Worm (Caenorhabditis elegans) whole organism, young adult: ENCODE results near the gene C53A5.17.

Source experiments
- C06A6.2 ChIP-seq: fragments of 200-800 bp; sonication (Bioruptor generic); conservative IDR thresholded peaks from 2 replicates; pipeline ENCODE4 v1.3.6; 2022; ENCODE audit warnings: missing genetic modification characterization, missing compliant biosample characterization
- D2030.7 ChIP-seq: fragments of 200-800 bp; sonication (Bioruptor generic); IDR thresholded peaks from 2 replicates; pipeline ENCODE4 v1.3.6; 2022; ENCODE audit warnings: missing genetic modification reagents, missing genetic modification characterization, missing compliant biosample characterization
- F10E7.11 ChIP-seq: sonication (generic microtip); optimal IDR thresholded peaks from 2 replicates; lab custom pipeline; 2017; ENCODE audit warnings: mild to moderate bottlenecking, missing genetic modification characterization, moderate library complexity, missing compliant biosample characterization
- F57C9.4 ChIP-seq: sonication (generic microtip); optimal IDR thresholded peaks from 2 replicates; lab custom pipeline; 2017; ENCODE audit warnings: mild to moderate bottlenecking, missing genetic modification characterization, missing compliant biosample characterization
- K12H6.12 ChIP-seq: fragments of 200-800 bp; sonication (Bioruptor generic); optimal IDR thresholded peaks from 2 replicates; lab custom pipeline; 2018; ENCODE audit warnings: mild to moderate bottlenecking, missing genetic modification characterization, missing compliant biosample characterization
- T07F8.4 ChIP-seq: sonication (generic microtip); optimal IDR thresholded peaks from 2 replicates; lab custom pipeline; 2016; ENCODE audit warnings: mild to moderate bottlenecking, missing genetic modification characterization, moderate library complexity, missing compliant biosample characterization
- Y56A3A.18 ChIP-seq: fragments of 200-800 bp; sonication (Bioruptor generic); IDR thresholded peaks from 2 replicates; pipeline ENCODE4 v1.3.6; 2022; ENCODE audit warnings: missing genetic modification reagents, missing genetic modification characterization, missing compliant biosample characterization
- Y79H2A.3 ChIP-seq: fragments of 200-800 bp; sonication (Bioruptor generic); conservative IDR thresholded peaks from 2 replicates; pipeline ENCODE4 v1.3.6; 2022; ENCODE audit warnings: missing genetic modification reagents, missing genetic modification characterization, missing compliant biosample characterization
- ZK185.1 ChIP-seq: sonication (generic microtip); optimal IDR thresholded peaks from 2 replicates; lab custom pipeline; 2016; ENCODE audit warnings: mild to moderate bottlenecking, missing genetic modification characterization, missing compliant biosample characterization; ENCODE audit not compliant: poor library complexity, severe bottlenecking
- ama-1 ChIP-seq, 3 experiments: fragments of 150-350 bp in 1 of 3; sonication (generic microtip) in 2 of 3; optimal IDR thresholded peaks; 2 replicates each; lab custom pipeline; 2014 to 2018; ENCODE audit warnings: missing biosample characterization in 2 of 3, missing genetic modification characterization in 2 of 3, missing genetic modification reagents in 2 of 3
- athp-1 ChIP-seq: sonication (generic microtip); optimal IDR thresholded peaks from 2 replicates; lab custom pipeline; 2017; ENCODE audit warnings: mild to moderate bottlenecking, missing genetic modification characterization, missing compliant biosample characterization
- attf-3 ChIP-seq: fragments of 200-800 bp; sonication (Bioruptor generic); conservative IDR thresholded peaks from 2 replicates; pipeline ENCODE4 v1.3.6; 2022; ENCODE audit warnings: missing genetic modification reagents, missing genetic modification characterization, missing compliant biosample characterization
- bed-2 ChIP-seq: fragments of 200-800 bp; sonication (Bioruptor generic); IDR thresholded peaks from 2 replicates; pipeline ENCODE4 v1.3.6; 2022; ENCODE audit warnings: missing genetic modification reagents, missing genetic modification characterization, missing compliant biosample characterization
- ceh-100 ChIP-seq: fragments of 200-800 bp; sonication (Bioruptor generic); IDR thresholded peaks from 2 replicates; pipeline ENCODE4 v1.3.6; 2022; ENCODE audit warnings: missing genetic modification reagents, missing genetic modification characterization, missing compliant biosample characterization
- ceh-27 ChIP-seq: fragments of 200-800 bp; sonication (Bioruptor generic); optimal IDR thresholded peaks from 2 replicates; lab custom pipeline; 2018; ENCODE audit warnings: mild to moderate bottlenecking, missing genetic modification characterization, moderate library complexity, missing compliant biosample characterization
- chd-7 ChIP-seq: sonication (generic microtip); optimal IDR thresholded peaks from 2 replicates; lab custom pipeline; 2016; ENCODE audit warnings: mild to moderate bottlenecking, missing genetic modification characterization, moderate library complexity, missing compliant biosample characterization
- dox-1 ChIP-seq: fragments of 200-800 bp; sonication (Bioruptor generic); IDR thresholded peaks from 2 replicates; pipeline ENCODE4 v1.3.6; 2022; ENCODE audit warnings: missing genetic modification reagents, missing genetic modification characterization, missing compliant biosample characterization
- dpff-1 ChIP-seq: sonication (generic microtip); optimal IDR thresholded peaks from 2 replicates; lab custom pipeline; 2017; ENCODE audit warnings: mild to moderate bottlenecking, missing genetic modification characterization, missing compliant biosample characterization
- him-1 ChIP-seq: sonication (generic microtip); optimal IDR thresholded peaks from 2 replicates; lab custom pipeline; 2016; ENCODE audit warnings: missing genotype, missing genetic modification reagents, missing genetic modification characterization, missing compliant biosample characterization
- hlh-26 ChIP-seq: fragments of 200-800 bp; sonication (Bioruptor generic); conservative IDR thresholded peaks from 2 replicates; pipeline ENCODE4 v1.3.6; 2022; ENCODE audit warnings: missing genetic modification reagents, missing genetic modification characterization, missing compliant biosample characterization
- lin-26 ChIP-seq: fragments of 200-800 bp; sonication (Bioruptor generic); IDR thresholded peaks from 2 replicates; pipeline ENCODE4 v1.3.6; 2022; ENCODE audit warnings: missing genetic modification reagents, missing genetic modification characterization, missing compliant biosample characterization
- lsy-27 ChIP-seq: sonication (generic microtip); optimal IDR thresholded peaks from 2 replicates; lab custom pipeline; 2017; ENCODE audit warnings: missing genetic modification characterization, mild to moderate bottlenecking, missing compliant biosample characterization, antibody characterized with exemption, missing genotype, borderline replicate concordance; ENCODE audit not compliant: insufficient read depth
- madf-10 ChIP-seq: sonication (generic microtip); optimal IDR thresholded peaks from 2 replicates; lab custom pipeline; 2016; ENCODE audit warnings: mild to moderate bottlenecking, missing genetic modification characterization, missing compliant biosample characterization
- madf-3 ChIP-seq: fragments of 200-800 bp; sonication (Bioruptor generic); IDR thresholded peaks from 2 replicates; pipeline ENCODE4 v1.3.6; 2022; ENCODE audit warnings: missing genetic modification reagents, missing genetic modification characterization, missing compliant biosample characterization
- mxl-1 ChIP-seq: sonication (generic microtip); optimal IDR thresholded peaks from 2 replicates; lab custom pipeline; 2016; ENCODE audit warnings: missing genetic modification characterization, missing compliant biosample characterization
- nfya-1 ChIP-seq: sonication (generic microtip); optimal IDR thresholded peaks from 2 replicates; lab custom pipeline; 2017; ENCODE audit warnings: antibody characterized with exemption, missing compliant biosample characterization, missing genetic modification characterization, borderline replicate concordance; ENCODE audit not compliant: insufficient read depth
- rpc-1 ChIP-seq, 2 experiments: fragments of 150-350 bp in 1 of 2; sonication (generic microtip) in 1 of 2; optimal IDR thresholded peaks; 2 replicates each; lab custom pipeline; 2014 to 2018; ENCODE audit warnings: missing biosample characterization in 1 of 2, missing genetic modification characterization in 1 of 2, missing genetic modification reagents in 1 of 2, missing genotype in 1 of 2
- snpc-1.1 ChIP-seq: sonication (generic microtip); optimal IDR thresholded peaks from 2 replicates; lab custom pipeline; 2017; ENCODE audit warnings: missing genetic modification characterization, mild to moderate bottlenecking, missing compliant biosample characterization, antibody characterized with exemption, moderate library complexity, missing genotype, missing genetic modification reagents; ENCODE audit not compliant: insufficient read depth
- snpc-3.4 ChIP-seq: sonication (generic microtip); optimal IDR thresholded peaks from 2 replicates; lab custom pipeline; 2017; ENCODE audit warnings: missing genetic modification characterization, mild to moderate bottlenecking, missing compliant biosample characterization, antibody characterized with exemption, moderate library complexity, missing genotype, missing genetic modification reagents
- snpc-4 ChIP-seq, 5 experiments: fragments of 150-350 bp in 1 of 5; sonication (generic microtip) in 4 of 5; optimal IDR thresholded peaks; 2 replicates each; lab custom pipeline; 2014 to 2018; ENCODE audit warnings: missing genetic modification characterization in 5 of 5, missing biosample characterization in 3 of 5, antibody characterized with exemption in 2 of 5, mild to moderate bottlenecking in 2 of 5, missing compliant biosample characterization in 2 of 5, missing genotype in 2 of 5, moderate library complexity in 2 of 5, missing genetic modification reagents in 1 of 5
- somi-1 ChIP-seq: fragments of 200-800 bp; sonication (Bioruptor generic); optimal IDR thresholded peaks from 2 replicates; lab custom pipeline; 2018; ENCODE audit warnings: mild to moderate bottlenecking, missing genetic modification characterization, missing compliant biosample characterization
- tbx-9 ChIP-seq: sonication (generic microtip); optimal IDR thresholded peaks from 2 replicates; lab custom pipeline; 2016; ENCODE audit warnings: borderline replicate concordance, missing genetic modification characterization, inconsistent platforms, missing compliant biosample characterization
- unc-130 ChIP-seq: sonication (generic microtip); optimal IDR thresholded peaks from 2 replicates; lab custom pipeline; 2016; ENCODE audit warnings: missing genetic modification reagents, missing genetic modification characterization, missing compliant biosample characterization
- unc-62 ChIP-seq: fragments of 150-350 bp; optimal IDR thresholded peaks from 2 replicates; lab custom pipeline; 2014; ENCODE audit warnings: missing biosample characterization, missing genetic modification reagents, missing genetic modification characterization
- xnd-1 ChIP-seq: sonication (generic microtip); optimal IDR thresholded peaks from 2 replicates; lab custom pipeline; 2016; ENCODE audit warnings: missing genotype, missing genetic modification reagents, missing genetic modification characterization, missing compliant biosample characterization
- zim-3 ChIP-seq: sonication (generic microtip); optimal IDR thresholded peaks from 2 replicates; lab custom pipeline; 2017; ENCODE audit warnings: mild to moderate bottlenecking, missing genetic modification characterization, moderate library complexity, missing compliant biosample characterization
- ztf-26 ChIP-seq: sonication (generic microtip); optimal IDR thresholded peaks from 2 replicates; lab custom pipeline; 2017; ENCODE audit warnings: missing genetic modification characterization, missing compliant biosample characterization
- ztf-3 ChIP-seq: fragments of 200-800 bp; sonication (Bioruptor generic); optimal IDR thresholded peaks from 2 replicates; lab custom pipeline; 2018; ENCODE audit warnings: mild to moderate bottlenecking, missing genetic modification characterization, missing compliant biosample characterization
- ztf-6 ChIP-seq: fragments of 200-800 bp; sonication (Bioruptor generic); IDR thresholded peaks from 2 replicates; pipeline ENCODE4 v1.3.6; 2022; ENCODE audit warnings: missing genetic modification reagents, missing genetic modification characterization, missing compliant biosample characterization

C53A5.17 gene

ce11 chrV:14523788-14524582 is 3.1 kb upstream of the C53A5.17 start, which contains the start of gene ril-1 (continued):
- peak; percentile 27; the same call in 1 of the 2 replicates for TF ChIP-seq D2030.7
- peak; percentile 34 for TF ChIP-seq snpc-4 (GFP tag; optimal IDR thresholded peaks at IDR 0.05; lab: Kevin White, UChicago)
- peak in 2 of 4 experiments; percentile 46 to 57 for TF ChIP-seq snpc-4 (tag; optimal IDR thresholded peaks at IDR 0.05; lab: Kevin White, UChicago)
- peak; percentile 46; the same call in 1 of the 2 replicates for TF ChIP-seq dox-1 (GFP tag; lab: Robert Waterston, UW)
- no peak for TF ChIP-seq athp-1 (tag; lab: Kevin White, UChicago)
- peak; percentile 52; the same call in 1 of the 2 replicates for TF ChIP-seq lin-26 (GFP tag; lab: Robert Waterston, UW)
- TF ChIP-seq, all 124 proteins: peak for 18

- no peak for TF ChIP-seq chd-7 (tag; lab: Kevin White, UChicago)
- no peak for TF ChIP-seq ama-1 (optimal IDR thresholded peaks at IDR 0.05; lab: Kevin White, UChicago)
- TF ChIP-seq ama-1 (GFP tag; optimal IDR thresholded peaks at IDR 0.05; lab: Kevin White, UChicago), result no peak
- 0 out of 2 replicates have a peak, but pooled peaks have one; percentile 33 for TF ChIP-seq Y56A3A.18 (GFP tag; lab: Robert Waterston, UW)
- no peak for TF ChIP-seq unc-130
- no peak for TF ChIP-seq somi-1
- TF ChIP-seq, all 124 proteins: peak for 1
Observed at ce11 chrV:14523105-14523504, 2.2 kb upstream of the C53A5.17 start, which contains the start of gene C53A5.2. Gene C53A5.2, minus strand, starts transcription at chrV:14523205.

- TF ChIP-seq ZK185.1 (tag; lab: Kevin White, UChicago), result no peak
- TF ChIP-seq Y79H2A.3 (GFP tag; lab: Robert Waterston, UW), result no peak
- no peak for TF ChIP-seq snpc-3.4
- no peak for TF ChIP-seq ceh-100 (GFP tag; lab: Robert Waterston, UW)
- TF ChIP-seq T07F8.4 (tag; lab: Kevin White, UChicago), result no peak
- TF ChIP-seq mxl-1 (tag; lab: Kevin White, UChicago), result no peak
- no peak for TF ChIP-seq lin-26 (GFP tag; lab: Robert Waterston, UW)
- TF ChIP-seq unc-62 (GFP tag; lab: Kevin White, UChicago), result no peak
- no peak for TF ChIP-seq tbx-9 (tag; lab: Kevin White, UChicago)
- no peak for TF ChIP-seq C06A6.2 (GFP tag; lab: Robert Waterston, UW)
- TF ChIP-seq attf-3, result no peak
- no peak for TF ChIP-seq madf-10 (tag; lab: Kevin White, UChicago)
- TF ChIP-seq ztf-26 (tag; lab: Kevin White, UChicago), result no peak
- TF ChIP-seq hlh-26 (GFP tag; lab: Robert Waterston, UW), result no peak
- TF ChIP-seq F57C9.4 (tag; lab: Kevin White, UChicago), result no peak
- no peak for TF ChIP-seq K12H6.12
- TF ChIP-seq xnd-1 (tag; lab: Kevin White, UChicago), result no peak
- no peak for TF ChIP-seq snpc-1.1 (tag; lab: Kevin White, UChicago)
- no peak for TF ChIP-seq unc-130
Observed at ce11 chrV:14522514-14522913, 1.6 kb upstream of the C53A5.17 start, which contains the start of gene C53A5.16. Gene C53A5.16, minus strand, starts transcription at chrV:14522614.

ce11 chrV:14519268-14519667 is 1.6 kb downstream of the C53A5.17 start, which contains the start of gene R02D5.8:
Gene R02D5.8, minus strand, starts transcription at chrV:14519368.
- TF ChIP-seq dpff-1 (tag; lab: Kevin White, UChicago) (no peak), lsy-27 (tag; lab: Kevin White, UChicago) (no peak), ztf-6 (GFP tag; lab: Robert Waterston, UW) (no peak), him-1 (tag; lab: Kevin White, UChicago) (no peak), attf-3 (no peak), ama-1 (optimal IDR thresholded peaks at IDR 0.05; lab: Kevin White, UChicago) (no peak), ama-1 (GFP tag; optimal IDR thresholded peaks at IDR 0.05; lab: Kevin White, UChicago) (no peak), zim-3 (tag; lab: Kevin White, UChicago) (no peak), nfya-1 (tag; lab: Kevin White, UChicago) (no peak), ceh-27 (GFP tag; lab: Kevin White, UChicago) (no peak), mxl-1 (tag; lab: Kevin White, UChicago) (no peak), bed-2 (GFP tag; lab: Robert Waterston, UW) (no peak), rpc-1 (optimal IDR thresholded peaks at IDR 0.05; lab: Kevin White, UChicago) (no peak), rpc-1 (tag; optimal IDR thresholded peaks at IDR 0.05; lab: Kevin White, UChicago) (no peak), madf-10 (tag; lab: Kevin White, UChicago) (no peak), madf-3 (GFP tag; lab: Robert Waterston, UW) (no peak), ztf-3 (GFP tag; lab: Kevin White, UChicago) (no peak), F10E7.11 (tag; lab: Kevin White, UChicago) (no peak)
